Worm (Caenorhabditis elegans): ENCODE measurements around the gene C28H8.3.

Gene C28H8.3

DNA sequence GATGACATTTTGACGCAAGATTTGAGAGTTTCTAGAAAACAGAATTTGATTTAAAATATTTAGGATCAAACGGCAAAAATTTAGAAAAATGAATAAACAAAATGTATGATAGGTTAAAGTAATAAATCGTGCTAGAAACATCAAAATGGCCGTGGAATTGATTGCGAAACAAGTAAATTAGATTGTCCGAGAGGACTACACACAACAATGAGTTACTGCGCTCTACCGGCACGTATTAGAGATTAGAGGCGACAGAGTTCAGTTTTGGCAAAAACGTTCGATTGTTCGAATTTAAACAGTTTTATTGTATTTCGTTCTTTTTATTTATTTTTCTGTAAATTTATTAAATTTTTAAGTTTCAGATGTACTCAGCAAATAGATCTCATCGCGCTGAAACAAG is 17.2 kb downstream of the C28H8.3 start, which contains the start of the genes dnc-2 and bcl-7 (continued):
- TF ChIP-seq fkh-10 (GFP tag; optimal IDR thresholded peaks at IDR 0.05) (no peak), aly-2 (tag; optimal IDR thresholded peaks at IDR 0.05) (no peak), nhr-12 (tag; optimal IDR thresholded peaks at IDR 0.05) (no peak), dsc-1 (tag; optimal IDR thresholded peaks at IDR 0.05) (peak; percentile 60), lin-39 (tag; optimal IDR thresholded peaks at IDR 0.05) (no peak), hpl-2 (GFP tag; optimal IDR thresholded peaks at IDR 0.05) (no peak), fos-1 (tag; optimal IDR thresholded peaks at IDR 0.05) (peak; percentile 31), tbx-2 (tag; optimal IDR thresholded peaks at IDR 0.05) (peak; percentile 38), lin-35 (GFP tag; optimal IDR thresholded peaks at IDR 0.05) (peak; percentile 73 to 75), swsn-7 (tag; optimal IDR thresholded peaks at IDR 0.05) (peak; percentile 63), hlh-17 (GFP tag; optimal IDR thresholded peaks at IDR 0.05; ENCODE audit: borderline replicate concordance) (no peak), lin-15B (tag; optimal IDR thresholded peaks at IDR 0.05) (peak; percentile 58), rnt-1 (tag; optimal IDR thresholded peaks at IDR 0.05) (peak; percentile 66), unc-130 (tag; optimal IDR thresholded peaks at IDR 0.05) (no peak), xbp-1 (tag; optimal IDR thresholded peaks at IDR 0.05) (peak; percentile 57), skn-1 (tag; optimal IDR thresholded peaks at IDR 0.05) (peak; percentile 62), nhr-71 (tag; optimal IDR thresholded peaks at IDR 0.05) (peak; percentile 69), nhr-90 (tag; optimal IDR thresholded peaks at IDR 0.05; ENCODE audit: poor library complexity) (peak; percentile 31), C16A3.4 (tag; optimal IDR thresholded peaks at IDR 0.05) (peak; percentile 29), lin-13 (GFP tag; optimal IDR thresholded peaks at IDR 0.05) (peak; percentile 8)

- TF ChIP-seq pag-3 (tag; optimal IDR thresholded peaks at IDR 0.05; ENCODE audit: borderline replicate concordance, insufficient read depth), result no peak
- TF ChIP-seq C04F5.9 (tag; optimal IDR thresholded peaks at IDR 0.05), result no peak
- peak; percentile 49 for TF ChIP-seq nhr-20 (tag; optimal IDR thresholded peaks at IDR 0.05)
- no peak for TF ChIP-seq ama-1 (optimal IDR thresholded peaks at IDR 0.05)
- peak; percentile 50 for TF ChIP-seq rnt-1 (tag; optimal IDR thresholded peaks at IDR 0.05)
- no peak for TF ChIP-seq isw-1 (GFP tag; IDR thresholded peaks at IDR 0.05)
- TF ChIP-seq hlh-17 (GFP tag; optimal IDR thresholded peaks at IDR 0.05; ENCODE audit: borderline replicate concordance), result no peak
- no peak for TF ChIP-seq nhr-28 (tag; optimal IDR thresholded peaks at IDR 0.05)
- no peak for TF ChIP-seq jun-1 (tag; optimal IDR thresholded peaks at IDR 0.05)
- TF ChIP-seq skn-1 (tag; optimal IDR thresholded peaks at IDR 0.05), result no peak
- peak; percentile 4 for TF ChIP-seq mef-2 (tag; optimal IDR thresholded peaks at IDR 0.05)
- TF ChIP-seq nhr-47 (tag; optimal IDR thresholded peaks at IDR 0.05), result no peak
- no peak for TF ChIP-seq tbx-2 (tag; optimal IDR thresholded peaks at IDR 0.05)
- TF ChIP-seq nhr-19 (GFP tag; conservative IDR thresholded peaks at IDR 0.05), result peak; percentile 27
- peak; percentile 57 for TF ChIP-seq lin-14 (GFP tag; optimal IDR thresholded peaks at IDR 0.05)
- no peak for TF ChIP-seq Y116A8C.19 (tag; optimal IDR thresholded peaks at IDR 0.05; ENCODE audit: borderline replicate concordance)
- TF ChIP-seq elt-3 (tag; optimal IDR thresholded peaks at IDR 0.05), result no peak
- TF ChIP-seq aly-2 (tag; optimal IDR thresholded peaks at IDR 0.05), result no peak
- TF ChIP-seq dsc-1 (tag; optimal IDR thresholded peaks at IDR 0.05), result peak; percentile 49
- no peak for TF ChIP-seq ztf-4 (tag; optimal IDR thresholded peaks at IDR 0.05)
- TF ChIP-seq lin-35 (GFP tag; optimal IDR thresholded peaks at IDR 0.05), result no peak
- TF ChIP-seq pqm-1 (tag; optimal IDR thresholded peaks at IDR 0.05), result no peak
- no peak for TF ChIP-seq lin-13 (GFP tag; optimal IDR thresholded peaks at IDR 0.05)
- no peak for TF ChIP-seq grh-1 (GFP tag; IDR thresholded peaks at IDR 0.05)
- TF ChIP-seq unc-86 (tag; optimal IDR thresholded peaks at IDR 0.05), result no peak
- TF ChIP-seq irx-1 (tag; optimal IDR thresholded peaks at IDR 0.05), result no peak
- TF ChIP-seq unc-62 (GFP tag; optimal IDR thresholded peaks at IDR 0.05), result no peak
- no peak for TF ChIP-seq fkh-10 (GFP tag; optimal IDR thresholded peaks at IDR 0.05)
- TF ChIP-seq nhr-90 (tag; optimal IDR thresholded peaks at IDR 0.05; ENCODE audit: poor library complexity), result no peak
- TF ChIP-seq nhr-85 (tag), result peak; percentile 26
- no peak for TF ChIP-seq F16B12.6 (tag; optimal IDR thresholded peaks at IDR 0.05)
- no peak for TF ChIP-seq tlp-1 (tag; optimal IDR thresholded peaks at IDR 0.05)
- no peak for TF ChIP-seq egl-27 (tag; optimal IDR thresholded peaks at IDR 0.05)
- TF ChIP-seq fos-1 (tag; optimal IDR thresholded peaks at IDR 0.05), result no peak
- peak in 1 of 2 experiments; percentile 34 for TF ChIP-seq lsy-2 (tag; optimal IDR thresholded peaks at IDR 0.05)
- no peak for TF ChIP-seq xbp-1 (tag; optimal IDR thresholded peaks at IDR 0.05)
- TF ChIP-seq vab-15 (tag; optimal IDR thresholded peaks at IDR 0.05), result no peak
- TF ChIP-seq fkh-8 (tag; optimal IDR thresholded peaks at IDR 0.05), result no peak
- peak; percentile 62 for TF ChIP-seq nhr-71 (tag; optimal IDR thresholded peaks at IDR 0.05)
- no peak for TF ChIP-seq C34B4.2 (tag; optimal IDR thresholded peaks at IDR 0.05)
- TF ChIP-seq sup-37 (GFP tag; optimal IDR thresholded peaks at IDR 0.05), result no peak
- no peak for TF ChIP-seq efl-1 (optimal IDR thresholded peaks at IDR 0.05)
- TF ChIP-seq efl-1 (GFP tag; optimal IDR thresholded peaks at IDR 0.05 in 1 of 2), result no peak
- TF ChIP-seq hpl-2 (GFP tag; optimal IDR thresholded peaks at IDR 0.05), result no peak
Measured at ce11 chrIII:5930659-5931058, 22.2 kb downstream of the C28H8.3 start.
